Worm (Caenorhabditis elegans): ENCODE results near the gene aakb-1.
A peak's percentile ranks its signal among the peaks of the same experiment; 100 is the strongest.

Gene aakb-1

DNA sequence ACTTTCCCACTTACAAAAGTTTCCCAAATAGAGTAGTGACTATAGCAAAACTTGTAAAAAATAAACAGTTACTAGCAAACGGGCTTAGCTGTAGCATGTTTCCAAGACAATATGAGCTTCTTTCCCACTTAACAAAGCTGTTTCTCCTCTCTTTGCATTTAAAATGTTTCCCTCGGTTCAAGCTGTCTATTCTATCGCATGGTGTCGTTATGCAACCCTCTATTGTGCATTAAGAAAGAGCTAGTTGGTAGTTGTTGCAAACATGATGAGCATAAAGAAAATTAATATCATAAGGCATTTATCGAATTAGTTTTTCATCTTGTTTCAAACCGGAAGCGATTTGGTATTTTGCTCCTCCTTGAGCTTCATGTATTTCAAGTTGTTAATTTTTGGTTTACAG lies 32.7 kb upstream of the aakb-1 start, which contains the start of gene poml-1:
Gene poml-1 (minus strand): TSS at position 101 of the 400 bp plus-strand sequence.
- TF ChIP-seq skn-1 (tag; optimal IDR thresholded peaks at IDR 0.05) (no peak), lin-15B (tag; optimal IDR thresholded peaks at IDR 0.05) (no peak), zag-1 (tag; optimal IDR thresholded peaks at IDR 0.05) (no peak), lin-38 (GFP tag; IDR thresholded peaks at IDR 0.05) (no peak), D1046.2 (GFP tag; IDR thresholded peaks at IDR 0.05) (no peak), hmg-1.1 (GFP tag; IDR thresholded peaks at IDR 0.05) (no peak), nhr-48 (tag; optimal IDR thresholded peaks at IDR 0.05) (no peak), set-16 (GFP tag; IDR thresholded peaks at IDR 0.05) (no peak), vab-7 (GFP tag; IDR thresholded peaks at IDR 0.05) (no peak), jun-1 (tag; optimal IDR thresholded peaks at IDR 0.05) (no peak), ZK337.2 (GFP tag; IDR thresholded peaks at IDR 0.05) (no peak)

DNA sequence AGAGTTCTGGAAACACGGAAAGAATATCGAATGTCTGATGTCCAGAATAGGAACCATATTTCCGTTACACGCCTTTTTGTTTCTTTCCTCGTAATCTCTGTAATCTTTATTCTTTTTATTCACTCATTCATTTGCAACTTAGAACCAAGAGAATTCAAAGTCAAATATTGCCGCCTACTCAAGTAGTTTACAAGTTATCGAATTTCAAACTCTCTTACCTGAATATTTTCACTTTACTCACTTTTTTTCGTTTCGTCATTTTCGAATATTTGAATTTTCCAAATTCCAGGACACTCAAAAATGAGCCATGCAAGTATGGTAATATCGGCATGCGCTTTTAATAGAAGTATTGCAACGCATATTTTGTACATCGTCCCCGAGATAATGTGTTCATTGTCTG lies 31.2 kb upstream of the aakb-1 start, which contains the start of gene K11E4.6:
Gene K11E4.6 (plus strand): TSS at position 301 of the 400 bp plus-strand sequence.
- TF ChIP-seq sdz-12 (GFP tag; optimal IDR thresholded peaks at IDR 0.05) (no peak), ZK546.5 (tag; optimal IDR thresholded peaks at IDR 0.05) (no peak), lin-13 (GFP tag; optimal IDR thresholded peaks at IDR 0.05) (no peak), egl-43 (GFP tag; IDR thresholded peaks at IDR 0.05) (no peak), daf-19 (GFP tag; conservative IDR thresholded peaks at IDR 0.05) (no peak), nhr-237 (tag; optimal IDR thresholded peaks at IDR 0.05) (no peak), nhr-6 (tag; optimal IDR thresholded peaks at IDR 0.05) (no peak), nhr-10 (tag; optimal IDR thresholded peaks at IDR 0.05) (no peak), ceh-62 (tag; optimal IDR thresholded peaks at IDR 0.05) (no peak), ceh-82 (tag; optimal IDR thresholded peaks at IDR 0.05) (no peak)

DNA sequence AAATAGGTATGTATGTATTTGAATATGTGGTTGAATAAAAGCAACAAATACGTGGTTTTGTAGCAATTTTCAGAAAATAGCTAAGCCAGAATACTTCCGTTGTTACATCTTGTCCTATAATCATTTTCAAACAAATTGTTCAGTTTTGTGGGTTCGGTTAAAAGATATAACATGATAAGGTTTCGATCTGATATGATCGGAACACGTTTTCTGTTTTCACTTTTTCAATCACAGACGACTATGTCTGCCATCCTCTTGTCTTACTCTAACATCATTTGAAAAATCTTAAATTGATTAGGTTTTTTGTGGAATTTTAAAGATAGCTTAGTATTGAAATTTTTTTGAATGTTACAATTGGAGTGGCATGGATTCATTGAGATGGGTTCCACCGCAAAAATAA lies 29.3 kb upstream of the aakb-1 start:
- TF ChIP-seq daf-12 (tag; optimal IDR thresholded peaks at IDR 0.05) (no peak), dve-1 (tag; optimal IDR thresholded peaks at IDR 0.05; ENCODE audit: insufficient read depth) (no peak), aha-1 (tag) (peak; percentile 72)

DNA sequence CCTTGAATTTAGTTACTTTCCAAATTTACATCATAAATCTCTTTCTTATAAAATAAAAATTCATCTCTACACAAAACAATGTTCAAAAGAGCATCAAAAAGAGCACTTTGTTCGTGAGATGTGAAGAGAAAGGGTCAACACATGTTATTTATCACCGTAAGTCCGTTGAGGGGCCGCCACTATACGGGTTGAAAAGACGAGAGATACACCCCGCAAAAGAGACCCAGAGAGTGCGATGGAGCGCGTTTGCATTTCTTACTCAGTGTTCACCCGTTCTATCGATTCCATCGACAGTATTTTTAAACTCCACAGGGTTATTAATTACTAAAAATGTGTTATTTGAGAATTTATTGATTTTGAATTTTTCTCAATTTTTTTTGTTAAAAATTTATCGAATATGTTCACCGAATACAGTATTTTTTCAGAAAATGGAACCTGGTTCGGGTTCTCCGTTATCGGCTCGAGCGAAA lies 28.7 kb upstream of the aakb-1 start, which contains the start of gene pix-1:
Gene pix-1 (plus strand): TSS at position 420 of the 470 bp plus-strand sequence.
- TF ChIP-seq daf-16 (GFP tag; optimal IDR thresholded peaks at IDR 0.05), result peak in 1 of 2 experiments; percentile 79
- peak; percentile 71 for TF ChIP-seq daf-16 (tag; optimal IDR thresholded peaks at IDR 0.05)
- TF ChIP-seq daf-8 (GFP tag; IDR thresholded peaks at IDR 0.05), result no peak
- TF ChIP-seq dpl-1 (GFP tag; optimal IDR thresholded peaks at IDR 0.05), result peak; percentile 31
- TF ChIP-seq F26F4.8 (GFP tag; conservative IDR thresholded peaks at IDR 0.05), result no peak
- no peak for TF ChIP-seq T26A8.4 (GFP tag; IDR thresholded peaks at IDR 0.05)
- TF ChIP-seq unc-130 (GFP tag; optimal IDR thresholded peaks at IDR 0.05), result no peak
- peak; percentile 3 for TF ChIP-seq lin-13 (GFP tag; optimal IDR thresholded peaks at IDR 0.05)
- TF ChIP-seq ceh-32 (tag; optimal IDR thresholded peaks at IDR 0.05; ENCODE audit: poor library complexity), result no peak
- TF ChIP-seq Y48G9A.11 (GFP tag; IDR thresholded peaks at IDR 0.05), result no peak
- TF ChIP-seq nhr-6 (tag; optimal IDR thresholded peaks at IDR 0.05), result peak; percentile 6
- TF ChIP-seq snpc-4 (tag; optimal IDR thresholded peaks at IDR 0.05), result no peak
- TF ChIP-seq F10B5.3 (tag; optimal IDR thresholded peaks at IDR 0.05), result peak; percentile 47
- TF ChIP-seq ceh-20 (GFP tag; IDR thresholded peaks at IDR 0.05), result no peak
- peak; percentile 17 for TF ChIP-seq ceh-28 (tag; optimal IDR thresholded peaks at IDR 0.05)
- no peak for TF ChIP-seq mes-2 (tag; optimal IDR thresholded peaks at IDR 0.05; ENCODE audit: poor library complexity, severe bottlenecking)
- TF ChIP-seq egl-27 (tag; optimal IDR thresholded peaks at IDR 0.05), result no peak
- no peak for TF ChIP-seq aly-2 (tag; optimal IDR thresholded peaks at IDR 0.05)
- no peak for TF ChIP-seq ZK337.2 (GFP tag; IDR thresholded peaks at IDR 0.05)
- peak; percentile 59 for TF ChIP-seq mxl-3 (GFP tag; optimal IDR thresholded peaks at IDR 0.05)
- peak; percentile 96 for TF ChIP-seq lin-38 (GFP tag; IDR thresholded peaks at IDR 0.05)
- TF ChIP-seq lim-7 (GFP tag; IDR thresholded peaks at IDR 0.05), result no peak
- TF ChIP-seq pha-4 (GFP tag; IDR thresholded peaks at IDR 0.05), result no peak
- TF ChIP-seq pha-4 (tag; optimal IDR thresholded peaks at IDR 0.05), result peak; percentile 40
- TF ChIP-seq hmg-1.1 (GFP tag; IDR thresholded peaks at IDR 0.05), result peak; percentile 57; the same call in 1 of the 2 replicates
- peak; percentile 49 for TF ChIP-seq nhr-77 (tag; optimal IDR thresholded peaks at IDR 0.05)
- TF ChIP-seq fkh-10 (GFP tag; optimal IDR thresholded peaks at IDR 0.05), result peak; percentile 11
- TF ChIP-seq saeg-2 (GFP tag; IDR thresholded peaks at IDR 0.05), result no peak
- peak; percentile 31 for TF ChIP-seq nhr-28 (tag; optimal IDR thresholded peaks at IDR 0.05)
- TF ChIP-seq lin-15B (tag; optimal IDR thresholded peaks at IDR 0.05), result no peak
